Worm (Caenorhabditis elegans) whole organism, late embryonic: ENCODE measurements around the gene lin-39.

Experiments
- C08G9.2 ChIP-seq: sonication (generic microtip); optimal IDR thresholded peaks from 2 replicates; lab custom pipeline; 2016; ENCODE audit warnings: mild to moderate bottlenecking, missing genetic modification characterization, moderate library complexity, missing compliant biosample characterization
- ama-1 ChIP-seq: fragments of 150-350 bp; optimal IDR thresholded peaks from 2 replicates; lab custom pipeline; 2014
- fkh-10 ChIP-seq: fragments of 150-350 bp; optimal IDR thresholded peaks from 2 replicates; lab custom pipeline; 2014; ENCODE audit warnings: missing biosample characterization, missing genetic modification reagents, missing genetic modification characterization
- nfya-1 ChIP-seq: sonication (generic microtip); optimal IDR thresholded peaks from 2 replicates; lab custom pipeline; 2017; ENCODE audit warnings: missing genetic modification characterization, mild to moderate bottlenecking, missing compliant biosample characterization, antibody characterized with exemption, moderate library complexity

DNA sequence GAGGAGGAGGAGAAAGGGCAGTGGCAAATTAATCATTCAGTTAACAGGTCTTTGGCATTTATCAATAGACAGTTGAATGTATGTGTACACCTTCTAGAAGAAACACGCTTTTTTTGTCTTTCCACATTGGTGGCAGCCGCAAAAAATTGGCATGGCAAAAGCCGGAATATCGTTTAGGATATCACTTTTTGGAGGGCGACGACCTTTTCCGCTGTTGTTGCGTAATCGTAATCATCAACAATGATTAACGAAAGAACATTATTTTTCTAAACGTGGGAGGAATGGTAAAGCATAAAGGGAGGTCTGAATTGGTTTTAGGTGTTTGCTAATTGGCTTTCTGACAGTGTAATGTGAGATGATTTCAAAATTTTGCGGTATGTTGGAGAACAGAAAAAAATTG is 44.5 kb downstream of the lin-39 start:
- TF ChIP-seq fkh-10 (GFP tag; lab: Kevin White, UChicago) (no peak), C08G9.2 (tag; lab: Kevin White, UChicago) (no peak), ama-1 (lab: Kevin White, UChicago) (no peak), nfya-1 (tag; lab: Kevin White, UChicago) (no peak)
